Fruit fly (Drosophila melanogaster): ENCODE results near the gene CG31817.

CG31817 gene

DNA sequence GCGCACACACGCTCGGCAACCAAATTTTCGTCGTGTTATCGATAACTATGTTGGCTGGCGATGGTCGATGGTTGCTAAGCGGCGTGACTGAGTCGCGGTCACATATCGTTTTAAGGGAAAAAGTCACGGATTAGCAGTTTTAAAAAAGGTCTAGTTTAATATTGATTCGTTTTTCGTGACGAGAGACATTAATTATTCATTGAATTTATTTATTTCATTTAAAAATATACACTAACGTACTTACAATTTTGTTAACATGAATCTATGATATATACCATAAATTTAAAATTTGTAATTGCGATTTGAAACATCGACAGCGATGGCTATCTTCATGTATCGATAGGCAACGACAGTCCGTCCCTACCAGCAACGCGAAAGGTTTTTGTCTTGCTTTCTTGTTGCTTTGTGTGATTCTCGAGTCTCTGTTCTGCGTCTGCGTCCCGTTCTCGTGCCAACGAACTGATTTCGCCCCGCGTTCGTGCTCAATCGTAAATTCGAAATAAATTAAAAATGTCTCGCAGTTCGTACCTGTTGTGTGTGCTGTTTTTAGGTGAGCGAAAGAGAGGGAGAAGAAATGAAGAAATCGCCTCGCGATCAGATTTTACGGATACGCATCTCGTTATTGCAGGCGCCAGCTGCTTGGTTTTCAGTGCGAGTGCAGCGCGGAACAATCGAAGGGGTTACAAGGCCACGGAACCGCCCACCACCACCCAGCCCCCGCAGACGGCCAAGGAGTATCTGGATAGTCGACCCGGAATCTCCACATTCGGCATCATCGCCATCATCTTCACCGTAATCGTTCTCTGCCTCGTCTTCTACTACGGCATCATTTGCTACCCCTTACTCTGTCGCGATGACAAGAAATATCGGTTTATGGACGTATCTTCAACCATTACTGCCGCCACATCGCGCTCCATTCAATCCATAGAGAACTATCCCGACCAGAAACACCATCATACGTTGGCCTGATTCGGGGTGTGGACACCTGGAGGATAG lies 15.2 kb upstream of the CG31817 start, which contains the start of the genes Hyls1, chif and CG4455:
Hyls1 (minus strand) TSS at position 44 of the 996 bp plus-strand sequence.
chif (minus strand) TSS at position 44 of the 996 bp plus-strand sequence.
CG4455 (plus strand) TSS at position 350 of the 996 bp plus-strand sequence.
- peak; percentile 44 for TF ChIP-seq CG1620 (GFP tag; optimal IDR thresholded peaks at IDR 0.05)
- TF ChIP-seq ovo (GFP tag; optimal IDR thresholded peaks at IDR 0.05): no peak
- no peak for TF ChIP-seq CG14711 (tag; optimal IDR thresholded peaks at IDR 0.05)
- TF ChIP-seq cnc (optimal IDR thresholded peaks at IDR 0.05): no peak
- no peak for TF ChIP-seq Clk (GFP tag; optimal IDR thresholded peaks at IDR 0.05)
- TF ChIP-seq CG33017 (tag; optimal IDR thresholded peaks at IDR 0.05): no peak
- no peak for TF ChIP-seq CG5204 (GFP tag; optimal IDR thresholded peaks at IDR 0.05)
- TF ChIP-seq cic (GFP tag; optimal IDR thresholded peaks at IDR 0.05): no peak
- peak; percentile 1 for TF ChIP-seq pad (GFP tag; optimal IDR thresholded peaks at IDR 0.05)
- no peak for TF ChIP-seq Hr96 (GFP tag; optimal IDR thresholded peaks at IDR 0.05)
- peak; percentile 7 for TF ChIP-seq tj (GFP tag; optimal IDR thresholded peaks at IDR 0.05)
- TF ChIP-seq CG7101 (tag; optimal IDR thresholded peaks at IDR 0.05): peak; percentile 20
- peak; percentile 39 for TF ChIP-seq Crg-1 (GFP tag; optimal IDR thresholded peaks at IDR 0.05)
- peak; percentile 32 for TF ChIP-seq Mnt (GFP tag; optimal IDR thresholded peaks at IDR 0.05)
- TF ChIP-seq bab1 (GFP tag; optimal IDR thresholded peaks at IDR 0.05): no peak
- TF ChIP-seq toe (GFP tag; optimal IDR thresholded peaks at IDR 0.05): peak; percentile 61
- TF ChIP-seq CG11617 (GFP tag; optimal IDR thresholded peaks at IDR 0.05): peak; percentile 40
- TF ChIP-seq CG7045 (GFP tag; optimal IDR thresholded peaks at IDR 0.05): no peak
- TF ChIP-seq kay (GFP tag; ENCODE audit: borderline replicate concordance): peak; percentile 91
- TF ChIP-seq CG12768 (GFP tag; optimal IDR thresholded peaks at IDR 0.05): peak; percentile 30

DNA sequence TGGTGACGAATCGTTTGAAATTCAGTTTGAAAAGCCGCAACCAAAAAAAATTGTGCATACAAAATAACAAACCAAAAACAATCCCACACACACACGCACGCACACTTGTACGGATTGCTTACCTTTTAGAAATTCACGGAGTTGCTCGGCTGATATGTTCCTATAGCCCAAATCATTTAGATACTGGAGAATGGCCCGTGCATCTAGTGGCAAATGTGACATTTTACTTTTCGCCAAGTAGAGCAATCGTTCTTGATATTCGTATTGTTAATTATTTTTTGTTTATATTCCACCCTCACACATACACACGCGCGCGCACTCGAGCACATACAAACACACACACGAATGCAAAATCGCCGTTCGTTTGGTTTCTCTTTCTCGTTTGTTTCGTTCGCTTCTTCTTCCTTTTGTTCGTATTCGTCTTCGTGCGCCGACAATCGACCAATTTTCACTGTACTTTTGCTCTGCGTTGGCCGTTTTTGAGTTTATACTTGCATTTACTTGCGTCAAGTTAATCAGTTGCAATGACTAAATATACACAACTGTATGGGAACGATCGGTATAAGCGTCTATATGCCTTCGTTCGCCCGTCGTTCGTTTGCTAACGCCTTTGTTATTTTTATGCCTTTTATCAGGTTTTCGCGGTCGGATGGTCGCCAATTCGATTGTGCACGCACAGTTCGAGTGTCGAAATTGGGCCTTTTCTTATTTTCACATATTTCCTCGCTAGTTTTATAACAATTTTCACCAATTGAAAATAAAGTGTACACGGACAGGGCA lies 14.3 kb upstream of the CG31817 start:
- TF ChIP-seq toe (GFP tag; optimal IDR thresholded peaks at IDR 0.05): no peak
- no peak for TF ChIP-seq Clk (GFP tag; optimal IDR thresholded peaks at IDR 0.05)
- peak; percentile 28 for TF ChIP-seq cic (GFP tag; optimal IDR thresholded peaks at IDR 0.05)
- no peak for TF ChIP-seq CG11617 (GFP tag; optimal IDR thresholded peaks at IDR 0.05)

DNA sequence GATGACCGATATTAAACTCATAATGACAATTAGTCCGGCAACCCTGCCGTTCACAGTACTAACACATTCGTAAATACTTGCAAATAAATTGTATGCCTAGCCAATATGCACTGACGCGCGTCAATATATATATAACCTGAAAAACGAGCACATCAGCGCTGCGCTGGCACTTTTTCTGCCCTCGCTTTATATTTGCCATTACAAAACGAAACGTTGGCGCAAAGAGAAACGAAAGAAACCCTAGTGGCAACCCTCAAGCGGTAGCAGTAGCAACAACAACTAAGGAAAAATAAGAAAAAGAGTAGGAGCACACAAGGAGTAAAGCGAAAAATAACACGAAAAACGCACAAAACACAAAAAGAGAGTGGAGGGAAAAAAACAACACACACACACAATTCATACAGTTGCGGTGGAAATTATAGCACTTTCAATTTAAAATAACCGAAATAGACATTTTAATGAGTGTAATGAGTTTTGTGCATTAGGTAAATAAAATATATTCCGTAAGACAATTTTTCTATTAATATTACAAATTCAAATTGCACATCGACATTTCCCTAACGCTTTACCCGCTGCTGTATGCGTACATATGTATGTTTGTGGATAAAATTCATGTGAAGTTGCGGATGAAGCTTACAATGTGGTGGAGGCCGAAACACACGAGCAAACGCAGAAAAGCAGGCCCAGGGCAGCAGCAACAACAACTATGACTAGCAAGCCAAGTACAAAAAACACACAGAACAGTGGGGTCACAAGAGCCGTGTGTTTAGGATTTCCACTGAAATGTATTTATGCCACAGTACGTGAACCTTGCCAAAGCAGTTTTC lies 13.3 kb upstream of the CG31817 start:
- TF ChIP-seq CG12768 (GFP tag; optimal IDR thresholded peaks at IDR 0.05) (peak; percentile 96), CG5204 (GFP tag; optimal IDR thresholded peaks at IDR 0.05) (peak; percentile 94), bab1 (GFP tag; optimal IDR thresholded peaks at IDR 0.05) (peak; percentile 99), Clk (GFP tag; optimal IDR thresholded peaks at IDR 0.05) (peak; percentile 91), CG14711 (tag; optimal IDR thresholded peaks at IDR 0.05) (peak; percentile 93), CG7045 (GFP tag; optimal IDR thresholded peaks at IDR 0.05) (peak; percentile 96), CG11617 (GFP tag; optimal IDR thresholded peaks at IDR 0.05) (peak; percentile 95), Crg-1 (GFP tag; optimal IDR thresholded peaks at IDR 0.05) (peak; percentile 93), pad (GFP tag; optimal IDR thresholded peaks at IDR 0.05) (peak; percentile 88), cic (GFP tag; optimal IDR thresholded peaks at IDR 0.05) (peak; percentile 72), CG33017 (tag; optimal IDR thresholded peaks at IDR 0.05) (peak; percentile 97), cnc (optimal IDR thresholded peaks at IDR 0.05) (no peak), ovo (GFP tag; optimal IDR thresholded peaks at IDR 0.05) (peak; percentile 82), Mnt (GFP tag; optimal IDR thresholded peaks at IDR 0.05) (peak; percentile 85), toe (GFP tag; optimal IDR thresholded peaks at IDR 0.05) (peak; percentile 86), CG1620 (GFP tag; optimal IDR thresholded peaks at IDR 0.05) (peak; percentile 90), CG7101 (tag; optimal IDR thresholded peaks at IDR 0.05) (peak; percentile 97), Hr96 (GFP tag; optimal IDR thresholded peaks at IDR 0.05) (peak; percentile 91), tj (GFP tag; optimal IDR thresholded peaks at IDR 0.05) (peak; percentile 98), kay (GFP tag; ENCODE audit: borderline replicate concordance) (peak; percentile 78)

DNA sequence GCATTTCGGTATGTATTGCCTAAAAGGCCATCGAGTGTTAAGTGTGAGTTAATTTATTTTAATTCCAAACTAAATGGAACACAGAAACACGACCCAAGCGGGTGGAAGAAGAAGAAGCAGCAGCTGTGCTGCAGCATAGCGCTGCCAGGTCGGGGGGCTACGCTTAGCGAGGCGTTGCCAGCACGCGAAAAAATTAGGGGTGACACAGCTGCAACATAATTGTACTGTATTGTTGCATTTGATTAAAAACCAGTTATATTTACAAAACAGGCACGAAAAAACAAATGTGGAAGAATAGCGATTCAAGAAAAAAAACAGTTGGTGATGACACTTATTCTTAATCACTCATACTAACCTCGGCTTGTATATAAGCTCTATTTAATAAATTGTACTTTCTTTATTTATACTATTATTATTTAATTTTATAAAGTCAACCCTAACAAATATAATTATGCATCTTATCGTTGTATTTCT lies 12.5 kb upstream of the CG31817 start:
- no peak for TF ChIP-seq Mnt (GFP tag; optimal IDR thresholded peaks at IDR 0.05)
- peak; percentile 38 for TF ChIP-seq CG14711 (tag; optimal IDR thresholded peaks at IDR 0.05)
- peak; percentile 50 for TF ChIP-seq CG7045 (GFP tag; optimal IDR thresholded peaks at IDR 0.05)
- no peak for TF ChIP-seq tj (GFP tag; optimal IDR thresholded peaks at IDR 0.05)
- peak; percentile 19 for TF ChIP-seq CG5204 (GFP tag; optimal IDR thresholded peaks at IDR 0.05)
- TF ChIP-seq CG12768 (GFP tag; optimal IDR thresholded peaks at IDR 0.05): peak; percentile 57
- peak; percentile 53 for TF ChIP-seq pad (GFP tag; optimal IDR thresholded peaks at IDR 0.05)
- TF ChIP-seq bab1 (GFP tag; optimal IDR thresholded peaks at IDR 0.05): peak; percentile 67
- TF ChIP-seq toe (GFP tag; optimal IDR thresholded peaks at IDR 0.05): peak; percentile 70
- no peak for TF ChIP-seq kay (GFP tag; ENCODE audit: borderline replicate concordance)
- TF ChIP-seq CG7101 (tag; optimal IDR thresholded peaks at IDR 0.05): peak; percentile 71
- peak; percentile 42 for TF ChIP-seq Crg-1 (GFP tag; optimal IDR thresholded peaks at IDR 0.05)
- peak; percentile 67 for TF ChIP-seq CG33017 (tag; optimal IDR thresholded peaks at IDR 0.05)
- no peak for TF ChIP-seq cic (GFP tag; optimal IDR thresholded peaks at IDR 0.05)
- TF ChIP-seq CG1620 (GFP tag; optimal IDR thresholded peaks at IDR 0.05): peak; percentile 75
- peak; percentile 45 for TF ChIP-seq Hr96 (GFP tag; optimal IDR thresholded peaks at IDR 0.05)
- TF ChIP-seq ovo (GFP tag; optimal IDR thresholded peaks at IDR 0.05): peak; percentile 79
- TF ChIP-seq CG11617 (GFP tag; optimal IDR thresholded peaks at IDR 0.05): peak; percentile 68
